Fruit fly (Drosophila melanogaster) whole organism, embryonic: ENCODE data around the gene thoc7.
A peak's percentile ranks its signal among the peaks of the same experiment; 100 is the strongest.

ENCODE experiments used
- CG10209 ChIP-seq: fragments of 200-800 bp; sonication (Bioruptor generic); optimal IDR thresholded peaks from 3 replicates; lab custom pipeline; 2017; ENCODE audit warnings: missing biosample characterization, mild to moderate bottlenecking, missing genetic modification characterization, missing genetic modification reagents
- CG1024 ChIP-seq: fragments of 200-800 bp; sonication (Bioruptor generic); IDR thresholded peaks from 2 replicates; pipeline ENCODE4 v1.3.6; 2022; ENCODE audit warnings: missing biosample characterization, missing genetic modification characterization
- CG10267 ChIP-seq: fragments of 200-800 bp; sonication (Bioruptor generic); optimal IDR thresholded peaks from 2 replicates; lab custom pipeline; 2018; ENCODE audit warnings: missing biosample characterization, mild to moderate bottlenecking, missing genetic modification characterization, moderate library complexity
- CG10321 ChIP-seq: fragments of 200-800 bp; sonication (Bioruptor generic); IDR thresholded peaks from 2 replicates; pipeline ENCODE4 v1.3.6; 2022; ENCODE audit warnings: missing biosample characterization, missing genetic modification characterization
- CG10979 ChIP-seq: fragments of 200-800 bp; sonication (Bioruptor generic); optimal IDR thresholded peaks from 2 replicates; lab custom pipeline; 2018; ENCODE audit warnings: missing biosample characterization, mild to moderate bottlenecking, missing genetic modification characterization, moderate library complexity
- CG11093 ChIP-seq: fragments of 200-800 bp; sonication (Bioruptor generic); IDR thresholded peaks from 3 replicates; pipeline ENCODE4 v1.3.6; 2022; ENCODE audit warnings: missing biosample characterization, missing genetic modification characterization
- CG12659 ChIP-seq: fragments of 200-800 bp; sonication (Bioruptor generic); optimal IDR thresholded peaks from 3 replicates; lab custom pipeline; 2017; ENCODE audit warnings: mild to moderate bottlenecking, missing biosample characterization, missing genetic modification reagents, missing genetic modification characterization
- CG13894 ChIP-seq: fragments of 200-800 bp; sonication (Bioruptor generic); optimal IDR thresholded peaks from 3 replicates; lab custom pipeline; 2018; ENCODE audit warnings: missing biosample characterization, mild to moderate bottlenecking, missing genetic modification characterization, moderate library complexity
- CG17186 ChIP-seq: fragments of 200-800 bp; sonication (Bioruptor generic); optimal IDR thresholded peaks from 3 replicates; lab custom pipeline; 2017; ENCODE audit warnings: missing biosample characterization, missing genetic modification reagents, missing genetic modification characterization
- CG17328 ChIP-seq: fragments of 200-800 bp; sonication (Bioruptor generic); IDR thresholded peaks from 2 replicates; pipeline ENCODE4 v1.3.6; 2022; ENCODE audit warnings: missing biosample characterization, missing genetic modification characterization
- CG18011 ChIP-seq: fragments of 200-800 bp; sonication (Bioruptor generic); optimal IDR thresholded peaks from 2 replicates; lab custom pipeline; 2017; ENCODE audit warnings: missing biosample characterization, missing genetic modification characterization, mild to moderate bottlenecking, moderate library complexity, missing genotype
- CG18476 ChIP-seq: fragments of 200-800 bp; sonication (Bioruptor generic); optimal IDR thresholded peaks from 2 replicates; lab custom pipeline; 2016; ENCODE audit warnings: missing biosample characterization, mild to moderate bottlenecking, missing genetic modification characterization
- CG18764 ChIP-seq: fragments of 200-800 bp; sonication (Bioruptor generic); optimal IDR thresholded peaks from 3 replicates; lab custom pipeline; 2016; ENCODE audit warnings: missing biosample characterization, missing genetic modification characterization
- CG30431 ChIP-seq: fragments of 200-800 bp; sonication (Bioruptor generic); optimal IDR thresholded peaks from 2 replicates; lab custom pipeline; 2017; ENCODE audit warnings: missing biosample characterization, missing genetic modification characterization
- CG32532 ChIP-seq: fragments of 200-800 bp; sonication (Bioruptor generic); IDR thresholded peaks from 2 replicates; pipeline ENCODE4 v1.3.6; 2022; ENCODE audit warnings: missing biosample characterization, missing genetic modification characterization
- CG3281 ChIP-seq: fragments of 200-800 bp; sonication (Bioruptor generic); optimal IDR thresholded peaks from 3 replicates; lab custom pipeline; 2017; ENCODE audit warnings: missing biosample characterization, mild to moderate bottlenecking, missing genetic modification characterization
- CG3407 ChIP-seq: fragments of 200-800 bp; sonication (Bioruptor generic); optimal IDR thresholded peaks from 2 replicates; lab custom pipeline; 2018; ENCODE audit warnings: missing biosample characterization, mild to moderate bottlenecking, missing genetic modification characterization
- CG34376 ChIP-seq: fragments of 200-800 bp; sonication (Bioruptor generic); optimal IDR thresholded peaks from 2 replicates; lab custom pipeline; 2018; ENCODE audit warnings: missing biosample characterization, mild to moderate bottlenecking, missing genetic modification characterization
- CG4404 ChIP-seq: fragments of 200-800 bp; sonication (Bioruptor generic); IDR thresholded peaks from 2 replicates; pipeline ENCODE4 v1.3.6; 2022; ENCODE audit warnings: missing biosample characterization, missing genetic modification characterization
- CG6683 ChIP-seq: fragments of 200-800 bp; sonication (Bioruptor generic); optimal IDR thresholded peaks from 2 replicates; lab custom pipeline; 2017; ENCODE audit warnings: missing biosample characterization, mild to moderate bottlenecking, missing genetic modification characterization, missing genetic modification reagents
- CG9609 ChIP-seq: fragments of 200-800 bp; sonication (Bioruptor generic); optimal IDR thresholded peaks from 3 replicates; lab custom pipeline; 2016; ENCODE audit warnings: missing biosample characterization, missing genetic modification characterization
- Camta ChIP-seq: fragments of 200-800 bp; sonication (Bioruptor generic); optimal IDR thresholded peaks from 2 replicates; lab custom pipeline; 2016; ENCODE audit warnings: missing biosample characterization, missing genetic modification characterization
- Dad ChIP-seq: fragments of 200-800 bp; sonication (Bioruptor generic); optimal IDR thresholded peaks from 3 replicates; lab custom pipeline; 2016; ENCODE audit warnings: missing biosample characterization, missing genetic modification characterization
- Dip2 ChIP-seq: fragments of 200-800 bp; sonication (Bioruptor generic); IDR thresholded peaks from 2 replicates; pipeline ENCODE4 v1.3.6; 2022; ENCODE audit warnings: missing biosample characterization, missing genetic modification characterization
- Doc3 ChIP-seq: fragments of 200-800 bp; sonication (Bioruptor generic); IDR thresholded peaks from 3 replicates; pipeline ENCODE4 v1.3.6; 2022; ENCODE audit warnings: missing biosample characterization, missing genetic modification characterization; ENCODE audit not compliant: partially characterized antibody
- HmgD ChIP-seq: fragments of 200-800 bp; sonication (Bioruptor generic); optimal IDR thresholded peaks from 3 replicates; lab custom pipeline; 2016; ENCODE audit warnings: missing biosample characterization, missing genetic modification characterization
- Hr51 ChIP-seq, 2 experiments: fragments of 200-800 bp; sonication (Bioruptor generic); optimal IDR thresholded peaks; 2 replicates in 1 of 2; 3 replicates in 1 of 2; lab custom pipeline; 2016 to 2018; ENCODE audit warnings: missing biosample characterization in 2 of 2, missing genetic modification characterization in 2 of 2, mild to moderate bottlenecking in 1 of 2, moderate library complexity in 1 of 2
- Pdp1 ChIP-seq, 2 experiments: fragments of 200-800 bp; sonication (Bioruptor generic); optimal IDR thresholded peaks; 3 replicates each; lab custom pipeline; 2016; ENCODE audit warnings: missing biosample characterization in 2 of 2, missing genetic modification characterization in 2 of 2, mild to moderate bottlenecking in 1 of 2, moderate library complexity in 1 of 2
- Rx ChIP-seq: fragments of 200-800 bp; sonication (Bioruptor generic); IDR thresholded peaks from 2 replicates; pipeline ENCODE4 v1.3.6; 2022; ENCODE audit warnings: missing biosample characterization, missing genetic modification characterization
- ash1 ChIP-seq: fragments of 200-800 bp; sonication (Bioruptor generic); optimal IDR thresholded peaks from 2 replicates; lab custom pipeline; 2018; ENCODE audit warnings: missing biosample characterization, mild to moderate bottlenecking, missing genetic modification characterization
- bigmax ChIP-seq: fragments of 200-800 bp; sonication (Bioruptor generic); optimal IDR thresholded peaks from 2 replicates; lab custom pipeline; 2018; ENCODE audit warnings: missing biosample characterization, mild to moderate bottlenecking, missing genetic modification characterization
- chm ChIP-seq: fragments of 200-800 bp; sonication (Bioruptor generic); IDR thresholded peaks from 2 replicates; pipeline ENCODE4 v1.3.6; 2022; ENCODE audit warnings: missing biosample characterization, missing genetic modification characterization
- crc ChIP-seq: fragments of 200-800 bp; sonication (Bioruptor generic); optimal IDR thresholded peaks from 2 replicates; lab custom pipeline; 2016; ENCODE audit warnings: missing biosample characterization, missing genetic modification characterization
- dan ChIP-seq: fragments of 200-800 bp; sonication (Bioruptor generic); IDR thresholded peaks from 2 replicates; pipeline ENCODE4 v1.3.6; 2022; ENCODE audit warnings: missing biosample characterization, missing genetic modification characterization
- dysf ChIP-seq: fragments of 200-800 bp; sonication (Bioruptor generic); IDR thresholded peaks from 3 replicates; pipeline ENCODE4 v1.3.6; 2022; ENCODE audit warnings: missing biosample characterization, missing genetic modification characterization
- gfzf ChIP-seq: fragments of 200-800 bp; sonication (Bioruptor generic); optimal IDR thresholded peaks from 2 replicates; lab custom pipeline; 2016; ENCODE audit warnings: missing biosample characterization, mild to moderate bottlenecking, missing genetic modification characterization, moderate library complexity
- ham ChIP-seq: fragments of 200-800 bp; sonication (Bioruptor generic); IDR thresholded peaks from 2 replicates; pipeline ENCODE4 v1.3.6; 2022; ENCODE audit warnings: missing biosample characterization, missing genetic modification characterization
- jigr1 ChIP-seq: fragments of 200-800 bp; sonication (Bioruptor generic); IDR thresholded peaks from 3 replicates; pipeline ENCODE4 v1.3.6; 2022; ENCODE audit warnings: missing biosample characterization, missing genetic modification characterization
- jing ChIP-seq: fragments of 200-800 bp; sonication (Bioruptor generic); optimal IDR thresholded peaks from 2 replicates; lab custom pipeline; 2018; ENCODE audit warnings: missing biosample characterization, mild to moderate bottlenecking, missing genetic modification characterization
- nau ChIP-seq: fragments of 200-800 bp; sonication (Bioruptor generic); optimal IDR thresholded peaks from 3 replicates; lab custom pipeline; 2017; ENCODE audit warnings: missing biosample characterization, mild to moderate bottlenecking, missing genetic modification characterization, missing genetic modification reagents
- org-1 ChIP-seq: fragments of 200-800 bp; sonication (Bioruptor generic); optimal IDR thresholded peaks from 2 replicates; lab custom pipeline; 2017; ENCODE audit warnings: missing biosample characterization, missing genetic modification characterization
- pzg ChIP-seq: fragments of 200-800 bp; sonication (Bioruptor generic); optimal IDR thresholded peaks from 3 replicates; lab custom pipeline; 2018; ENCODE audit warnings: missing biosample characterization, mild to moderate bottlenecking, missing genetic modification characterization, moderate library complexity
- sqz ChIP-seq: fragments of 200-800 bp; sonication (Bioruptor generic); optimal IDR thresholded peaks from 3 replicates; lab custom pipeline; 2018; ENCODE audit warnings: missing biosample characterization, mild to moderate bottlenecking, missing genetic modification characterization
- sr ChIP-seq: fragments of 200-800 bp; sonication (Bioruptor generic); IDR thresholded peaks from 3 replicates; pipeline ENCODE4 v1.3.6; 2022; ENCODE audit warnings: missing biosample characterization, missing genetic modification characterization
- tio ChIP-seq: fragments of 200-800 bp; sonication (Bioruptor generic); optimal IDR thresholded peaks from 2 replicates; lab custom pipeline; 2017; ENCODE audit warnings: missing biosample characterization, missing genetic modification characterization, inconsistent platforms
- toy ChIP-seq: fragments of 200-800 bp; sonication (Bioruptor generic); IDR thresholded peaks from 2 replicates; pipeline ENCODE4 v1.3.6; 2022; ENCODE audit warnings: missing biosample characterization, missing genetic modification characterization
- vnd ChIP-seq: fragments of 200-800 bp; sonication (Bioruptor generic); IDR thresholded peaks from 3 replicates; pipeline ENCODE4 v1.3.6; 2022; ENCODE audit warnings: missing biosample characterization, missing genetic modification characterization; ENCODE audit not compliant: partially characterized antibody
- wek ChIP-seq: fragments of 200-800 bp; sonication (Bioruptor generic); optimal IDR thresholded peaks from 3 replicates; lab custom pipeline; 2018; ENCODE audit warnings: missing biosample characterization, mild to moderate bottlenecking, missing genetic modification characterization, moderate library complexity

The thoc7 gene

DNA sequence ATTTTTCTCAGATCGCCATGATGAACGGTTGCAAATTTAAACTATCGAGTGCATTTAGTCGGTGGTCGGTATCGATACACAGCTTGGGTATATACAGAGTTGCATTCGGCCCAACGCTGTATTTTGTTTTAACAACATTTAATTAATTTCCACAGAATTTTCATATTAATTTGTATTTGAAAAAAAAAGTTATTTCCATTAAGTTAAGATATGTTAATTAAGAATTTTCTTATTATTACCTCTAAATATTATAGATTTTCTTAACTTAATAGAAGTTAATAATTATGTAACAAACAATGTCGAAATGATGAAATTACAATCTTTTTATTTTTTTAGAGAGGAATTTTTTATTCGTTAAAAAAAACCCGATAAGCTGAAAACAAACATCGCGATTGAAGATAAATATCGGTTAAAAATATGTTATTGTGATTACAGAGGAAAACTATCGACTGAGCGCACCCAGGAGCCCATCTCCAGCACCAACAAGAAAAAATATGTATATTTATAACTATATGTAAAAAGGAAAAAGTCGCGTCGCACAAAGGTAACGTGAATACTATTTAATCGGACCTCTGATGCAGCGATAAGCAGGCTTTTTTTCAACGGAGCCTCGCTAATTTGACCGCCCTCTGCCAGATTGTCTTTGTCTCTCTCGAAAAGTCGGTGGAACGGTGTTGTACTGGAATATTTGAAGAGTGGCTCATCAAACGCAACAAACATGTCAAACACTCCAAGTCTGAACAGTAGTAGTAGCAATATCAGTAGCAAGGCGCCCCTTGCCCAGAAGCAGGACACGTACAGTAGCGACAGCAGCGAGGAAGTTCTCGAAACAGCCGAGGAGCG is 12.5 kb downstream of the thoc7 start, which contains the start of the genes rno and mri (continued):
- TF ChIP-seq Pdp1 (GFP tag; optimal IDR thresholded peaks at IDR 0.05; lab: Kevin White, UChicago) (peak in 1 of 2 experiments; percentile 50), Doc3 (GFP tag; lab: Robert Waterston, UW) (peak; percentile 91), tio (GFP tag; lab: Kevin White, UChicago) (no peak), toy (GFP tag; lab: Robert Waterston, UW) (no peak), CG10321 (GFP tag; lab: Robert Waterston, UW) (peak; percentile 17; the same call in 1 of the 2 replicates), CG12659 (GFP tag; lab: Kevin White, UChicago) (peak; percentile 60), Camta (GFP tag; lab: Kevin White, UChicago) (no peak), sqz (GFP tag; lab: Kevin White, UChicago) (peak; percentile 13), CG18476 (GFP tag; lab: Kevin White, UChicago) (no peak), sr (GFP tag; lab: Robert Waterston, UW) (no peak), jing (GFP tag; lab: Kevin White, UChicago) (no peak), dysf (GFP tag; lab: Robert Waterston, UW) (peak; percentile 81), crc (GFP tag; lab: Kevin White, UChicago) (no peak), CG17328 (peak; percentile 78), CG1024 (no peak), CG3281 (GFP tag; lab: Kevin White, UChicago) (peak; percentile 48), dan (GFP tag; lab: Robert Waterston, UW) (no peak), CG17186 (GFP tag; lab: Kevin White, UChicago) (no peak), Dip2 (GFP tag; lab: Robert Waterston, UW) (no peak), CG6683 (GFP tag; lab: Kevin White, UChicago) (peak; percentile 15), CG10209 (GFP tag; lab: Kevin White, UChicago) (peak; percentile 40), CG3407 (GFP tag; lab: Kevin White, UChicago) (no peak), Hr51 (GFP tag; optimal IDR thresholded peaks at IDR 0.05; lab: Kevin White, UChicago) (peak; percentile 9 to 81), wek (no peak), chm (GFP tag; lab: Robert Waterston, UW) (peak; percentile 50), CG18011 (no peak), CG34376 (GFP tag; lab: Kevin White, UChicago) (peak; percentile 22), gfzf (no peak), ash1 (GFP tag; lab: Kevin White, UChicago) (no peak), CG30431 (GFP tag; lab: Kevin White, UChicago) (peak; percentile 45), CG10979 (tag; lab: Kevin White, UChicago) (peak; percentile 67), CG18764 (peak; percentile 50), Dad (GFP tag; lab: Kevin White, UChicago) (no peak), CG4404 (GFP tag; lab: Robert Waterston, UW) (peak; percentile 38; the same call in 1 of the 2 replicates), jigr1 (peak; percentile 72; the same call in 1 of the 3 replicates), CG32532 (GFP tag; lab: Robert Waterston, UW) (peak; percentile 80), pzg (GFP tag; lab: Kevin White, UChicago) (peak; percentile 35), org-1 (no peak), nau (GFP tag; lab: Kevin White, UChicago) (no peak), CG11093 (GFP tag; lab: Robert Waterston, UW) (peak; percentile 54; the same call in 1 of the 3 replicates), HmgD (GFP tag; lab: Kevin White, UChicago) (no peak), ham (GFP tag; lab: Robert Waterston, UW) (no peak), Rx (GFP tag; lab: Robert Waterston, UW) (0 out of 2 replicates have a peak, but pooled peaks have one; percentile 19), vnd (peak; percentile 94), CG10267 (tag; lab: Kevin White, UChicago) (peak; percentile 76), CG13894 (peak; percentile 77), bigmax (no peak), CG9609 (no peak)
